Worm (Caenorhabditis elegans): Measurements from ENCODE around the gene golg-2.

ce11 chrII:5061794-5062368 is 22.0 kb upstream of the golg-2 start, which contains the start of gene smc-5:
- no peak for TF ChIP-seq skn-1 (tag; optimal IDR thresholded peaks at IDR 0.05)
- TF ChIP-seq aly-2 (tag; optimal IDR thresholded peaks at IDR 0.05), result no peak
- TF ChIP-seq ztf-4 (tag; optimal IDR thresholded peaks at IDR 0.05), result no peak

Measured in whole organism, L2 larva.